Fruit fly (Drosophila melanogaster) whole organism, embryonic: ENCODE data around the gene Tom40.

Source experiments
- Bgb ChIP-seq: fragments of 200-800 bp; sonication (Bioruptor generic); IDR thresholded peaks from 2 replicates; pipeline ENCODE4 v1.3.6; 2022; ENCODE audit warnings: missing biosample characterization, missing genetic modification characterization; ENCODE audit not compliant: partially characterized antibody
- CG12155 ChIP-seq: fragments of 200-800 bp; sonication (Bioruptor generic); optimal IDR thresholded peaks from 3 replicates; lab custom pipeline; 2016; ENCODE audit warnings: missing biosample characterization, missing genetic modification characterization
- CG13894 ChIP-seq: fragments of 200-800 bp; sonication (Bioruptor generic); optimal IDR thresholded peaks from 3 replicates; lab custom pipeline; 2018; ENCODE audit warnings: missing biosample characterization, mild to moderate bottlenecking, missing genetic modification characterization, moderate library complexity
- CG17568 ChIP-seq: fragments of 200-800 bp; sonication (Bioruptor generic); optimal IDR thresholded peaks from 2 replicates; lab custom pipeline; 2018; ENCODE audit warnings: missing biosample characterization, mild to moderate bottlenecking, missing genetic modification characterization, moderate library complexity
- CG2120 ChIP-seq: fragments of 200-800 bp; sonication (Bioruptor generic); optimal IDR thresholded peaks from 3 replicates; lab custom pipeline; 2016; ENCODE audit warnings: missing biosample characterization, missing genetic modification characterization
- CG2202 ChIP-seq: fragments of 200-800 bp; sonication (Bioruptor generic); optimal IDR thresholded peaks from 2 replicates; lab custom pipeline; 2018; ENCODE audit warnings: missing biosample characterization, mild to moderate bottlenecking, missing genetic modification characterization
- CG31365 ChIP-seq: fragments of 200-800 bp; sonication (Bioruptor generic); optimal IDR thresholded peaks from 2 replicates; lab custom pipeline; 2018; ENCODE audit warnings: missing biosample characterization, mild to moderate bottlenecking, missing genetic modification characterization
- CG3281 ChIP-seq: fragments of 200-800 bp; sonication (Bioruptor generic); optimal IDR thresholded peaks from 3 replicates; lab custom pipeline; 2017; ENCODE audit warnings: missing biosample characterization, mild to moderate bottlenecking, missing genetic modification characterization
- CG33213 ChIP-seq: fragments of 200-800 bp; sonication (Bioruptor generic); optimal IDR thresholded peaks from 3 replicates; lab custom pipeline; 2016; ENCODE audit warnings: missing biosample characterization, missing genetic modification characterization
- CG5180 ChIP-seq: fragments of 200-800 bp; sonication (Bioruptor generic); optimal IDR thresholded peaks from 3 replicates; lab custom pipeline; 2017; ENCODE audit warnings: missing biosample characterization, missing genetic modification characterization, mild to moderate bottlenecking, moderate library complexity, missing genetic modification reagents
- CG7786 ChIP-seq: fragments of 200-800 bp; sonication (Bioruptor generic); optimal IDR thresholded peaks from 2 replicates; lab custom pipeline; 2016; ENCODE audit warnings: missing biosample characterization, missing genetic modification characterization
- CG7987 ChIP-seq: fragments of 200-800 bp; sonication (Bioruptor generic); optimal IDR thresholded peaks from 2 replicates; lab custom pipeline; 2018; ENCODE audit warnings: missing biosample characterization, mild to moderate bottlenecking, missing genetic modification characterization, moderate library complexity
- CG8359 ChIP-seq: fragments of 200-800 bp; sonication (Bioruptor generic); optimal IDR thresholded peaks from 2 replicates; lab custom pipeline; 2017; ENCODE audit warnings: missing biosample characterization, mild to moderate bottlenecking, missing genetic modification characterization, borderline replicate concordance
- Doc3 ChIP-seq: fragments of 200-800 bp; sonication (Bioruptor generic); IDR thresholded peaks from 3 replicates; pipeline ENCODE4 v1.3.6; 2022; ENCODE audit warnings: missing biosample characterization, missing genetic modification characterization; ENCODE audit not compliant: partially characterized antibody
- Dp ChIP-seq: fragments of 200-800 bp; sonication (Bioruptor generic); optimal IDR thresholded peaks from 2 replicates; lab custom pipeline; 2018; ENCODE audit warnings: missing biosample characterization, mild to moderate bottlenecking, missing genetic modification characterization, moderate library complexity
- E2f2 ChIP-seq: fragments of 200-800 bp; sonication (Bioruptor generic); IDR thresholded peaks from 2 replicates; pipeline ENCODE4 v1.3.6; 2022; ENCODE audit warnings: missing biosample characterization, missing genetic modification characterization
- Fer1 ChIP-seq: fragments of 200-800 bp; sonication (Bioruptor generic); optimal IDR thresholded peaks from 2 replicates; lab custom pipeline; 2017; ENCODE audit warnings: missing biosample characterization, mild to moderate bottlenecking, missing genetic modification characterization
- Fer3 ChIP-seq: fragments of 200-800 bp; sonication (Bioruptor generic); optimal IDR thresholded peaks from 2 replicates; lab custom pipeline; 2018; ENCODE audit warnings: missing biosample characterization, mild to moderate bottlenecking, missing genetic modification characterization, moderate library complexity
- H2.0 ChIP-seq: fragments of 200-800 bp; sonication (Bioruptor generic); IDR thresholded peaks from 2 replicates; pipeline ENCODE4 v1.3.6; 2022; ENCODE audit warnings: missing biosample characterization, missing genetic modification characterization
- HLH3B ChIP-seq: fragments of 200-800 bp; sonication (Bioruptor generic); IDR thresholded peaks from 2 replicates; pipeline ENCODE4 v1.3.6; 2022; ENCODE audit warnings: missing biosample characterization, missing genetic modification characterization
- Hand ChIP-seq: fragments of 200-800 bp; sonication (Bioruptor generic); optimal IDR thresholded peaks from 2 replicates; lab custom pipeline; 2017; ENCODE audit warnings: mild to moderate bottlenecking, missing biosample characterization, missing genetic modification reagents, missing genetic modification characterization
- HmgD ChIP-seq: fragments of 200-800 bp; sonication (Bioruptor generic); optimal IDR thresholded peaks from 3 replicates; lab custom pipeline; 2016; ENCODE audit warnings: missing biosample characterization, missing genetic modification characterization
- Nf-YC ChIP-seq: fragments of 200-800 bp; optimal IDR thresholded peaks from 3 replicates; lab custom pipeline; 2019; ENCODE audit warnings: missing biosample characterization, mild to moderate bottlenecking, missing genetic modification characterization, moderate library complexity
- Pdp1 ChIP-seq, 2 experiments: fragments of 200-800 bp; sonication (Bioruptor generic); optimal IDR thresholded peaks; 3 replicates each; lab custom pipeline; 2016; ENCODE audit warnings: missing biosample characterization in 2 of 2, missing genetic modification characterization in 2 of 2, mild to moderate bottlenecking in 1 of 2, moderate library complexity in 1 of 2
- Rx ChIP-seq: fragments of 200-800 bp; sonication (Bioruptor generic); IDR thresholded peaks from 2 replicates; pipeline ENCODE4 v1.3.6; 2022; ENCODE audit warnings: missing biosample characterization, missing genetic modification characterization
- Scr ChIP-seq: fragments of 200-800 bp; sonication (Bioruptor generic); IDR thresholded peaks from 2 replicates; pipeline ENCODE4 v1.3.6; 2022; ENCODE audit warnings: missing biosample characterization, missing genetic modification characterization; ENCODE audit not compliant: partially characterized antibody
- Ssrp ChIP-seq: fragments of 200-800 bp; sonication (Bioruptor generic); optimal IDR thresholded peaks from 2 replicates; lab custom pipeline; 2018; ENCODE audit warnings: missing biosample characterization, mild to moderate bottlenecking, missing genetic modification characterization, moderate library complexity
- Taf1 ChIP-seq: fragments of 200-800 bp; sonication (Bioruptor generic); IDR thresholded peaks from 2 replicates; pipeline ENCODE4 v1.3.6; 2022; ENCODE audit warnings: missing biosample characterization, missing genetic modification characterization
- Trl ChIP-seq, 3 experiments: fragments of >200 bp in 2 of 3; fragments of 200-800 bp in 1 of 3; sonication (Bioruptor generic) in 1 of 3; optimal IDR thresholded peaks; 2 replicates in 1 of 3; 3 replicates in 2 of 3; lab custom pipeline; 2016 to 2017; ENCODE audit warnings: missing biosample characterization in 1 of 3, missing genetic modification characterization in 1 of 3
- Xbp1 ChIP-seq: fragments of 200-800 bp; sonication (Bioruptor generic); optimal IDR thresholded peaks from 3 replicates; lab custom pipeline; 2016; ENCODE audit warnings: missing biosample characterization, mild to moderate bottlenecking, missing genetic modification characterization
- amos ChIP-seq: fragments of 200-800 bp; sonication (Bioruptor generic); IDR thresholded peaks from 2 replicates; pipeline ENCODE4 v1.3.6; 2022; ENCODE audit warnings: missing biosample characterization, missing genetic modification characterization; ENCODE audit not compliant: partially characterized antibody
- dm ChIP-seq: fragments of 200-800 bp; sonication (Bioruptor generic); optimal IDR thresholded peaks from 3 replicates; lab custom pipeline; 2016; ENCODE audit warnings: missing biosample characterization, missing genetic modification characterization
- grau ChIP-seq: fragments of 200-800 bp; optimal IDR thresholded peaks from 3 replicates; lab custom pipeline; 2019; ENCODE audit warnings: missing biosample characterization, mild to moderate bottlenecking, missing genetic modification characterization, moderate library complexity
- gsb-n ChIP-seq: fragments of 200-800 bp; sonication (Bioruptor generic); optimal IDR thresholded peaks from 3 replicates; lab custom pipeline; 2018; ENCODE audit warnings: missing biosample characterization, mild to moderate bottlenecking, missing genetic modification characterization
- ham ChIP-seq: fragments of 200-800 bp; sonication (Bioruptor generic); IDR thresholded peaks from 2 replicates; pipeline ENCODE4 v1.3.6; 2022; ENCODE audit warnings: missing biosample characterization, missing genetic modification characterization
- knrl ChIP-seq: fragments of 200-800 bp; sonication (Bioruptor generic); IDR thresholded peaks from 3 replicates; pipeline ENCODE4 v1.3.6; 2022; ENCODE audit warnings: missing biosample characterization, missing genetic modification characterization; ENCODE audit not compliant: partially characterized antibody
- lbe ChIP-seq: fragments of 200-800 bp; sonication (Bioruptor generic); optimal IDR thresholded peaks from 2 replicates; lab custom pipeline; 2016; ENCODE audit warnings: missing biosample characterization, mild to moderate bottlenecking, missing genetic modification characterization
- lilli ChIP-seq: fragments of 200-800 bp; sonication (Bioruptor generic); optimal IDR thresholded peaks from 3 replicates; lab custom pipeline; 2016; ENCODE audit warnings: missing biosample characterization, missing genetic modification characterization
- luna ChIP-seq: fragments of 200-800 bp; sonication (Bioruptor generic); optimal IDR thresholded peaks from 2 replicates; lab custom pipeline; 2016; ENCODE audit warnings: missing biosample characterization, missing genetic modification characterization
- slp2 ChIP-seq: fragments of 200-800 bp; sonication (Bioruptor generic); optimal IDR thresholded peaks from 2 replicates; lab custom pipeline; 2016; ENCODE audit warnings: missing biosample characterization, missing genetic modification characterization
- sr ChIP-seq: fragments of 200-800 bp; sonication (Bioruptor generic); IDR thresholded peaks from 3 replicates; pipeline ENCODE4 v1.3.6; 2022; ENCODE audit warnings: missing biosample characterization, missing genetic modification characterization
- tap ChIP-seq: fragments of 200-800 bp; optimal IDR thresholded peaks from 3 replicates; lab custom pipeline; 2019; ENCODE audit warnings: missing biosample characterization, mild to moderate bottlenecking, missing genetic modification characterization, moderate library complexity
- trem ChIP-seq: fragments of 200-800 bp; optimal IDR thresholded peaks from 3 replicates; lab custom pipeline; 2019; ENCODE audit warnings: missing biosample characterization, mild to moderate bottlenecking, missing genetic modification characterization, moderate library complexity
- tup ChIP-seq: fragments of 200-800 bp; sonication (Bioruptor generic); optimal IDR thresholded peaks from 2 replicates; lab custom pipeline; 2016; ENCODE audit warnings: missing biosample characterization, mild to moderate bottlenecking, missing genetic modification characterization, moderate library complexity
- vvl ChIP-seq: fragments of 200-800 bp; sonication (Bioruptor generic); IDR thresholded peaks from 2 replicates; pipeline ENCODE4 v1.3.6; 2022; ENCODE audit warnings: missing biosample characterization, missing genetic modification characterization
- wor ChIP-seq: fragments of 200-800 bp; sonication (Bioruptor generic); IDR thresholded peaks from 2 replicates; pipeline ENCODE4 v1.3.6; 2022; ENCODE audit warnings: missing biosample characterization, missing genetic modification characterization
- zen ChIP-seq: fragments of 200-800 bp; sonication (Bioruptor generic); optimal IDR thresholded peaks from 3 replicates; lab custom pipeline; 2018; ENCODE audit warnings: missing biosample characterization, mild to moderate bottlenecking, missing genetic modification characterization, moderate library complexity

Tom40 gene

dm6 chrX:7710439-7711154 is 26.1 kb upstream of the Tom40 start (continued):
- TF ChIP-seq zen (peak; percentile 6), CG5180 (GFP tag; lab: Kevin White, UChicago) (peak; percentile 7), wor (GFP tag; lab: Robert Waterston, UW) (no peak), Fer3 (peak; percentile 14), ham (GFP tag; lab: Robert Waterston, UW) (no peak), vvl (peak; percentile 38; the same call in 1 of the 2 replicates), Rx (GFP tag; lab: Robert Waterston, UW) (no peak), Xbp1 (GFP tag; lab: Kevin White, UChicago) (peak; percentile 71), Dp (GFP tag; lab: Kevin White, UChicago) (peak; percentile 94), slp2 (GFP tag; lab: Kevin White, UChicago) (peak; percentile 28), CG17568 (GFP tag; lab: Kevin White, UChicago) (no peak), knrl (peak; percentile 32; the same call in 1 of the 3 replicates), CG2120 (GFP tag; lab: Kevin White, UChicago) (peak; percentile 33), H2.0 (0 out of 2 replicates have a peak, but pooled peaks have one; percentile 3), Scr (peak; percentile 16; the same call in 1 of the 2 replicates), CG7987 (GFP tag; lab: Kevin White, UChicago) (peak; percentile 16), CG31365 (tag; lab: Kevin White, UChicago) (peak; percentile 26), CG8359 (GFP tag; lab: Kevin White, UChicago) (no peak), grau (tag; lab: Kevin White, UChicago) (peak; percentile 52), lbe (GFP tag; lab: Kevin White, UChicago) (no peak), Taf1 (GFP tag; lab: Robert Waterston, UW) (no peak), HmgD (GFP tag; lab: Kevin White, UChicago) (peak; percentile 60), sr (GFP tag; lab: Robert Waterston, UW) (no peak), tap (tag; lab: Kevin White, UChicago) (no peak), Trl (optimal IDR thresholded peaks at IDR 0.05; lab: Kevin White, UChicago) (no peak), Trl (GFP tag; optimal IDR thresholded peaks at IDR 0.05; lab: Kevin White, UChicago) (peak; percentile 2), CG33213 (GFP tag; lab: Kevin White, UChicago) (peak; percentile 75), trem (tag; lab: Kevin White, UChicago) (peak; percentile 58), CG7786 (GFP tag; lab: Kevin White, UChicago) (no peak), tup (GFP tag; lab: Kevin White, UChicago) (no peak), Nf-YC (tag; lab: Kevin White, UChicago) (no peak), Fer1 (GFP tag; lab: Kevin White, UChicago) (no peak), HLH3B (GFP tag; lab: Robert Waterston, UW) (no peak), Hand (GFP tag; lab: Kevin White, UChicago) (no peak), CG12155 (GFP tag; lab: Kevin White, UChicago) (peak; percentile 7), amos (GFP tag; lab: Robert Waterston, UW) (peak; percentile 53; the same call in 1 of the 2 replicates), Ssrp (tag; lab: Kevin White, UChicago) (no peak), CG3281 (GFP tag; lab: Kevin White, UChicago) (peak; percentile 36), lilli (GFP tag; lab: Kevin White, UChicago) (peak; percentile 54), gsb-n (tag; lab: Kevin White, UChicago) (peak; percentile 46), luna (GFP tag; lab: Kevin White, UChicago) (no peak), Pdp1 (GFP tag; optimal IDR thresholded peaks at IDR 0.05; lab: Kevin White, UChicago) (peak; percentile 41 to 72), Doc3 (GFP tag; lab: Robert Waterston, UW) (no peak), Bgb (GFP tag; lab: Robert Waterston, UW) (peak; percentile 42; the same call in 1 of the 2 replicates), dm (GFP tag; lab: Kevin White, UChicago) (peak; percentile 37), CG13894 (tag; lab: Kevin White, UChicago) (peak; percentile 52), E2f2 (GFP tag; lab: Robert Waterston, UW) (peak; percentile 95), CG2202 (no peak)
